Fruit fly (Drosophila melanogaster) whole organism, embryonic: Measurements from ENCODE around the gene beag.

ENCODE experiments used
- Bgb ChIP-seq: fragments of 200-800 bp; sonication (Bioruptor generic); IDR thresholded peaks from 2 replicates; pipeline ENCODE4 v1.3.6; 2022; ENCODE audit warnings: missing biosample characterization, missing genetic modification characterization; ENCODE audit not compliant: partially characterized antibody
- CG10267 ChIP-seq: fragments of 200-800 bp; sonication (Bioruptor generic); optimal IDR thresholded peaks from 2 replicates; lab custom pipeline; 2018; ENCODE audit warnings: missing biosample characterization, mild to moderate bottlenecking, missing genetic modification characterization, moderate library complexity
- CG10321 ChIP-seq: fragments of 200-800 bp; sonication (Bioruptor generic); IDR thresholded peaks from 2 replicates; pipeline ENCODE4 v1.3.6; 2022; ENCODE audit warnings: missing biosample characterization, missing genetic modification characterization
- CG10462 ChIP-seq: fragments of 200-800 bp; sonication (Bioruptor generic); optimal IDR thresholded peaks from 2 replicates; lab custom pipeline; 2016; ENCODE audit warnings: missing biosample characterization, missing genetic modification characterization
- CG12155 ChIP-seq: fragments of 200-800 bp; sonication (Bioruptor generic); optimal IDR thresholded peaks from 3 replicates; lab custom pipeline; 2016; ENCODE audit warnings: missing biosample characterization, missing genetic modification characterization
- CG12942 ChIP-seq: fragments of 200-800 bp; sonication (Bioruptor generic); optimal IDR thresholded peaks from 3 replicates; lab custom pipeline; 2016; ENCODE audit warnings: missing biosample characterization, missing genetic modification characterization
- CG13424 ChIP-seq: fragments of 200-800 bp; sonication (Bioruptor generic); optimal IDR thresholded peaks from 2 replicates; lab custom pipeline; 2019; ENCODE audit warnings: missing biosample characterization, mild to moderate bottlenecking, missing genetic modification characterization, moderate library complexity
- CG14710 ChIP-seq: fragments of 200-800 bp; sonication (Bioruptor generic); optimal IDR thresholded peaks from 3 replicates; lab custom pipeline; 2019; ENCODE audit warnings: missing biosample characterization, mild to moderate bottlenecking, missing genetic modification characterization, moderate library complexity
- CG1529 ChIP-seq: fragments of 200-800 bp; sonication (Bioruptor generic); optimal IDR thresholded peaks from 3 replicates; lab custom pipeline; 2018; ENCODE audit warnings: missing biosample characterization, missing genetic modification characterization
- CG16863 ChIP-seq: fragments of 200-800 bp; sonication (Bioruptor generic); optimal IDR thresholded peaks from 3 replicates; lab custom pipeline; 2016; ENCODE audit warnings: missing biosample characterization, missing genetic modification characterization
- CG3407 ChIP-seq: fragments of 200-800 bp; sonication (Bioruptor generic); optimal IDR thresholded peaks from 2 replicates; lab custom pipeline; 2018; ENCODE audit warnings: missing biosample characterization, mild to moderate bottlenecking, missing genetic modification characterization
- CG34422 ChIP-seq: fragments of 200-800 bp; sonication (Bioruptor generic); IDR thresholded peaks from 3 replicates; pipeline ENCODE4 v1.3.6; 2022; ENCODE audit warnings: missing biosample characterization, missing genetic modification characterization
- CG4282 ChIP-seq: fragments of 200-800 bp; sonication (Bioruptor generic); optimal IDR thresholded peaks from 2 replicates; lab custom pipeline; 2016; ENCODE audit warnings: missing biosample characterization, missing genetic modification characterization
- CG4404 ChIP-seq: fragments of 200-800 bp; sonication (Bioruptor generic); IDR thresholded peaks from 2 replicates; pipeline ENCODE4 v1.3.6; 2022; ENCODE audit warnings: missing biosample characterization, missing genetic modification characterization
- CG4617 ChIP-seq: fragments of 200-800 bp; sonication (Bioruptor generic); optimal IDR thresholded peaks from 3 replicates; lab custom pipeline; 2016; ENCODE audit warnings: missing biosample characterization, missing genetic modification characterization, borderline replicate concordance
- CG5245 ChIP-seq: fragments of 200-800 bp; sonication (Bioruptor generic); optimal IDR thresholded peaks from 3 replicates; lab custom pipeline; 2016; ENCODE audit warnings: missing biosample characterization, missing genetic modification characterization
- CG6683 ChIP-seq: fragments of 200-800 bp; sonication (Bioruptor generic); optimal IDR thresholded peaks from 2 replicates; lab custom pipeline; 2017; ENCODE audit warnings: missing biosample characterization, mild to moderate bottlenecking, missing genetic modification characterization, missing genetic modification reagents
- CG7372 ChIP-seq: fragments of 200-800 bp; sonication (Bioruptor generic); IDR thresholded peaks from 2 replicates; pipeline ENCODE4 v1.3.6; 2022; ENCODE audit warnings: missing biosample characterization, missing genetic modification characterization
- Doc3 ChIP-seq: fragments of 200-800 bp; sonication (Bioruptor generic); IDR thresholded peaks from 3 replicates; pipeline ENCODE4 v1.3.6; 2022; ENCODE audit warnings: missing biosample characterization, missing genetic modification characterization; ENCODE audit not compliant: partially characterized antibody
- Drgx ChIP-seq: fragments of 200-800 bp; sonication (Bioruptor generic); IDR thresholded peaks from 2 replicates; pipeline ENCODE4 v1.3.6; 2022; ENCODE audit warnings: missing biosample characterization, missing genetic modification characterization
- Hr3 ChIP-seq: fragments of 200-800 bp; sonication (Bioruptor generic); optimal IDR thresholded peaks from 3 replicates; lab custom pipeline; 2016; ENCODE audit warnings: missing biosample characterization, missing genetic modification characterization
- Hr51 ChIP-seq, 2 experiments: fragments of 200-800 bp; sonication (Bioruptor generic); optimal IDR thresholded peaks; 2 replicates in 1 of 2; 3 replicates in 1 of 2; lab custom pipeline; 2016 to 2018; ENCODE audit warnings: missing biosample characterization in 2 of 2, missing genetic modification characterization in 2 of 2, mild to moderate bottlenecking in 1 of 2, moderate library complexity in 1 of 2
- MTF-1 ChIP-seq: fragments of 200-800 bp; sonication (Bioruptor generic); optimal IDR thresholded peaks from 2 replicates; lab custom pipeline; 2018; ENCODE audit warnings: missing biosample characterization, mild to moderate bottlenecking, missing genetic modification characterization, borderline replicate concordance
- Mad ChIP-seq: fragments of 200-800 bp; sonication (Bioruptor generic); optimal IDR thresholded peaks from 2 replicates; lab custom pipeline; 2016; ENCODE audit warnings: missing biosample characterization, missing genetic modification characterization
- Myb ChIP-seq: fragments of 200-800 bp; sonication (Bioruptor generic); optimal IDR thresholded peaks from 2 replicates; lab custom pipeline; 2016; ENCODE audit warnings: missing biosample characterization, missing genetic modification characterization
- NFAT ChIP-seq: fragments of 200-800 bp; sonication (Bioruptor generic); IDR thresholded peaks from 2 replicates; pipeline ENCODE4 v1.3.6; 2022; ENCODE audit warnings: missing biosample characterization, missing genetic modification characterization
- NfI ChIP-seq: fragments of 200-800 bp; sonication (Bioruptor generic); optimal IDR thresholded peaks from 3 replicates; lab custom pipeline; 2018; ENCODE audit warnings: missing biosample characterization, mild to moderate bottlenecking, missing genetic modification characterization, moderate library complexity
- Oaz ChIP-seq: fragments of 200-800 bp; sonication (Bioruptor generic); IDR thresholded peaks from 2 replicates; pipeline ENCODE4 v1.3.6; 2022; ENCODE audit warnings: missing biosample characterization, missing genetic modification characterization
- Ptx1 ChIP-seq: fragments of 200-800 bp; sonication (Bioruptor generic); IDR thresholded peaks from 2 replicates; pipeline ENCODE4 v1.3.6; 2022; ENCODE audit warnings: missing biosample characterization, missing genetic modification characterization
- Sox100B ChIP-seq: fragments of 200-800 bp; sonication (Bioruptor generic); optimal IDR thresholded peaks from 3 replicates; lab custom pipeline; 2018; ENCODE audit warnings: missing biosample characterization, mild to moderate bottlenecking, missing genetic modification characterization
- Xrp1 ChIP-seq: fragments of 200-800 bp; sonication (Bioruptor generic); IDR thresholded peaks from 2 replicates; pipeline ENCODE4 v1.3.6; 2022; ENCODE audit warnings: missing biosample characterization, missing genetic modification characterization
- al ChIP-seq: fragments of 200-800 bp; sonication (Bioruptor generic); IDR thresholded peaks from 2 replicates; pipeline ENCODE4 v1.3.6; 2022; ENCODE audit warnings: missing biosample characterization, missing genetic modification characterization
- ash1 ChIP-seq: fragments of 200-800 bp; sonication (Bioruptor generic); optimal IDR thresholded peaks from 2 replicates; lab custom pipeline; 2018; ENCODE audit warnings: missing biosample characterization, mild to moderate bottlenecking, missing genetic modification characterization
- az2 ChIP-seq: fragments of 200-800 bp; sonication (Bioruptor generic); optimal IDR thresholded peaks from 3 replicates; lab custom pipeline; 2016; ENCODE audit warnings: missing biosample characterization, missing genetic modification characterization
- dmrt11E ChIP-seq: fragments of 200-800 bp; sonication (Bioruptor generic); optimal IDR thresholded peaks from 3 replicates; lab custom pipeline; 2018; ENCODE audit warnings: missing biosample characterization, mild to moderate bottlenecking, missing genetic modification characterization, moderate library complexity
- emc ChIP-seq: fragments of 200-800 bp; sonication (Bioruptor generic); optimal IDR thresholded peaks from 2 replicates; lab custom pipeline; 2016; ENCODE audit warnings: missing biosample characterization, missing genetic modification characterization
- gcm2 ChIP-seq: fragments of 200-800 bp; sonication (Bioruptor generic); optimal IDR thresholded peaks from 2 replicates; lab custom pipeline; 2016; ENCODE audit warnings: missing biosample characterization, missing genetic modification characterization
- gem ChIP-seq: fragments of 200-800 bp; sonication (Bioruptor generic); optimal IDR thresholded peaks from 2 replicates; lab custom pipeline; 2019; ENCODE audit warnings: missing biosample characterization, mild to moderate bottlenecking, missing genetic modification characterization, moderate library complexity
- gro ChIP-seq: fragments of 200-800 bp; sonication (Bioruptor generic); optimal IDR thresholded peaks from 2 replicates; lab custom pipeline; 2016; ENCODE audit warnings: missing biosample characterization, missing genetic modification characterization
- her ChIP-seq: fragments of 200-800 bp; sonication (Bioruptor generic); optimal IDR thresholded peaks from 2 replicates; lab custom pipeline; 2016; ENCODE audit warnings: missing biosample characterization, missing genetic modification characterization
- lab ChIP-seq: fragments of 200-800 bp; sonication (Bioruptor generic); optimal IDR thresholded peaks from 3 replicates; lab custom pipeline; 2017; ENCODE audit warnings: missing biosample characterization, missing genetic modification characterization, mild to moderate bottlenecking, moderate library complexity, missing genetic modification reagents
- lmd ChIP-seq: fragments of 200-800 bp; sonication (Bioruptor generic); IDR thresholded peaks from 2 replicates; pipeline ENCODE4 v1.3.6; 2022; ENCODE audit warnings: missing biosample characterization, missing genetic modification characterization
- mam ChIP-seq: fragments of 200-800 bp; sonication (Bioruptor generic); optimal IDR thresholded peaks from 3 replicates; lab custom pipeline; 2016; ENCODE audit warnings: missing biosample characterization, missing genetic modification characterization
- mirr ChIP-seq: fragments of 200-800 bp; sonication (Bioruptor generic); optimal IDR thresholded peaks from 3 replicates; lab custom pipeline; 2018; ENCODE audit warnings: missing biosample characterization, mild to moderate bottlenecking, missing genetic modification characterization
- nerfin-1 ChIP-seq: fragments of 200-800 bp; sonication (Bioruptor generic); optimal IDR thresholded peaks from 3 replicates; lab custom pipeline; 2019; ENCODE audit warnings: missing biosample characterization, mild to moderate bottlenecking, missing genetic modification characterization, moderate library complexity
- pita ChIP-seq: fragments of 200-800 bp; sonication (Bioruptor generic); optimal IDR thresholded peaks from 2 replicates; lab custom pipeline; 2017; ENCODE audit warnings: missing biosample characterization, mild to moderate bottlenecking, missing genetic modification characterization
- scrt ChIP-seq: fragments of 200-800 bp; sonication (Bioruptor generic); optimal IDR thresholded peaks from 2 replicates; lab custom pipeline; 2018; ENCODE audit warnings: missing biosample characterization, mild to moderate bottlenecking, missing genetic modification characterization, moderate library complexity
- sima ChIP-seq: fragments of 200-800 bp; sonication (Bioruptor generic); optimal IDR thresholded peaks from 2 replicates; lab custom pipeline; 2016; ENCODE audit warnings: missing biosample characterization, missing genetic modification characterization
- so ChIP-seq: fragments of 200-800 bp; sonication (Bioruptor generic); IDR thresholded peaks from 3 replicates; pipeline ENCODE4 v1.3.6; 2022; ENCODE audit warnings: missing biosample characterization, missing genetic modification characterization
- twi ChIP-seq: fragments of 200-800 bp; optimal IDR thresholded peaks from 2 replicates; lab custom pipeline; 2019; ENCODE audit warnings: missing biosample characterization, mild to moderate bottlenecking, missing genetic modification characterization, moderate library complexity
- z ChIP-seq: fragments of 200-800 bp; sonication (Bioruptor generic); IDR thresholded peaks from 3 replicates; pipeline ENCODE4 v1.3.6; 2022; ENCODE audit warnings: missing biosample characterization, missing genetic modification characterization
- zen2 ChIP-seq: fragments of 200-800 bp; sonication (Bioruptor generic); IDR thresholded peaks from 3 replicates; pipeline ENCODE4 v1.3.6; 2022; ENCODE audit warnings: missing biosample characterization, missing genetic modification characterization; ENCODE audit not compliant: partially characterized antibody

beag gene

DNA sequence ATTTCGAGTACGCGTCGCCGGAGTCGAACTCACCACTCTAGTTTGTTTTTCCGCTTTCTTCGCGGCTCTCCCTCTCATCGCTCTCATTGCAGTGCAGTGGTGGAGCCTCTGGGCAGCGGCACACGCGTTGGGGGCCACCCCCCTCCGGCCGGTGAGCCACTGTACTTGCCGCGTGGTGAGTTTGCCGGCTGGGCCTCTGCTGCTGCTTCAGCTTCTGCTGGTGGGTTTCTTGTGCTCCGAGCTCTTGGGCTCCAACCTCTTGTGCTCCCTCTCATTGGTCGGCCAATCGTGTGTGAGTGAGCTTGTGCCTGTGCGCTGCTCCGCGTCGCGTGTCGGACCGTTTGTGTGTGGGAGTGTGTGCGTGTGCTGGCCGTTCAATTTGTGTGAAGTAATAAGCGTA is 11.9 kb downstream of the beag start (continued):
- TF ChIP-seq CG7372 (GFP tag; lab: Robert Waterston, UW) (no peak), ash1 (GFP tag; lab: Kevin White, UChicago) (peak; percentile 71), zen2 (GFP tag; lab: Robert Waterston, UW) (no peak), z (GFP tag; lab: Robert Waterston, UW) (no peak), Hr51 (GFP tag; optimal IDR thresholded peaks at IDR 0.05; lab: Kevin White, UChicago) (peak; percentile 19 to 64), CG1529 (GFP tag; lab: Kevin White, UChicago) (no peak), CG4282 (GFP tag; lab: Kevin White, UChicago) (peak; percentile 62), CG14710 (tag; lab: Kevin White, UChicago) (no peak), scrt (GFP tag; lab: Kevin White, UChicago) (peak; percentile 62), so (GFP tag; lab: Robert Waterston, UW) (no peak), lmd (GFP tag; lab: Robert Waterston, UW) (no peak), CG16863 (GFP tag; lab: Kevin White, UChicago) (peak; percentile 55), NfI (GFP tag; lab: Kevin White, UChicago) (peak; percentile 31), lab (GFP tag; lab: Kevin White, UChicago) (peak; percentile 89), CG10267 (tag; lab: Kevin White, UChicago) (no peak), CG10462 (no peak), CG12942 (GFP tag; lab: Kevin White, UChicago) (peak; percentile 21), Bgb (GFP tag; lab: Robert Waterston, UW) (no peak), nerfin-1 (tag; lab: Kevin White, UChicago) (no peak), Mad (peak; percentile 59), pita (no peak), al (no peak), az2 (GFP tag; lab: Kevin White, UChicago) (peak; percentile 10), mam (peak; percentile 74), CG12155 (GFP tag; lab: Kevin White, UChicago) (no peak), Drgx (GFP tag; lab: Robert Waterston, UW) (no peak), Oaz (no peak), CG5245 (GFP tag; lab: Kevin White, UChicago) (no peak), CG6683 (GFP tag; lab: Kevin White, UChicago) (peak; percentile 35), mirr (GFP tag; lab: Kevin White, UChicago) (peak; percentile 80), MTF-1 (GFP tag; lab: Kevin White, UChicago) (peak; percentile 64), Sox100B (GFP tag; lab: Kevin White, UChicago) (no peak), CG4404 (GFP tag; lab: Robert Waterston, UW) (no peak), Hr3 (GFP tag; lab: Kevin White, UChicago) (no peak), Ptx1 (no peak), gro (GFP tag; lab: Kevin White, UChicago) (peak; percentile 73), Doc3 (GFP tag; lab: Robert Waterston, UW) (no peak), CG34422 (no peak), gcm2 (peak; percentile 70), Xrp1 (GFP tag; lab: Robert Waterston, UW) (no peak), Myb (peak; percentile 32), CG13424 (tag; lab: Kevin White, UChicago) (peak; percentile 3), her (GFP tag; lab: Kevin White, UChicago) (peak; percentile 85), gem (tag; lab: Kevin White, UChicago) (no peak), emc (GFP tag; lab: Kevin White, UChicago) (no peak), NFAT (GFP tag; lab: Robert Waterston, UW) (no peak), CG3407 (GFP tag; lab: Kevin White, UChicago) (no peak), sima (GFP tag; lab: Kevin White, UChicago) (no peak), dmrt11E (tag; lab: Kevin White, UChicago) (no peak), CG4617 (GFP tag; lab: Kevin White, UChicago) (no peak), CG10321 (GFP tag; lab: Robert Waterston, UW) (no peak), twi (tag; lab: Kevin White, UChicago) (no peak)
